Worm (Caenorhabditis elegans) whole organism, L4 larva: ENCODE results near the gene ZK1236.5.

Experiments used
- D1046.2 ChIP-seq: fragments of 200-800 bp; sonication (Bioruptor generic); IDR thresholded peaks from 2 replicates; pipeline ENCODE4 v1.3.6; 2022; ENCODE audit warnings: missing genetic modification characterization, missing compliant biosample characterization
- F37D6.2 ChIP-seq: sonication (generic microtip); optimal IDR thresholded peaks from 2 replicates; lab custom pipeline; 2016; ENCODE audit warnings: mild to moderate bottlenecking, missing genetic modification characterization, missing compliant biosample characterization
- F44E2.7 ChIP-seq: fragments of 200-800 bp; sonication (Bioruptor generic); IDR thresholded peaks from 2 replicates; pipeline ENCODE4 v2.1.2; 2022; ENCODE audit warnings: missing genetic modification characterization, missing compliant biosample characterization
- T20F7.1 ChIP-seq: fragments of 200-800 bp; sonication (Bioruptor generic); optimal IDR thresholded peaks from 2 replicates; lab custom pipeline; 2018; ENCODE audit warnings: mild to moderate bottlenecking, missing genetic modification characterization, missing compliant biosample characterization
- Y5F2A.4 ChIP-seq: fragments of 200-800 bp; sonication (Bioruptor generic); optimal IDR thresholded peaks from 2 replicates; lab custom pipeline; 2018; ENCODE audit warnings: mild to moderate bottlenecking, missing genetic modification characterization, missing compliant biosample characterization
- ama-1 ChIP-seq: fragments of 150-350 bp; optimal IDR thresholded peaks from 2 replicates; lab custom pipeline; 2014; ENCODE audit warnings: inconsistent platforms, mixed read lengths
- arid-1 ChIP-seq: fragments of 200-800 bp; sonication (Bioruptor generic); conservative IDR thresholded peaks from 2 replicates; pipeline ENCODE4 v1.3.6; 2022; ENCODE audit warnings: missing genetic modification reagents, missing genetic modification characterization, missing compliant biosample characterization
- ceh-20 ChIP-seq: fragments of 200-800 bp; sonication (Bioruptor generic); IDR thresholded peaks from 2 replicates; pipeline ENCODE4 v1.3.6; 2022; ENCODE audit warnings: missing genetic modification reagents, missing genetic modification characterization, missing compliant biosample characterization
- ces-1 ChIP-seq: fragments of 150-350 bp; sonication (generic microtip); optimal IDR thresholded peaks from 4 replicates; lab custom pipeline; 2014; ENCODE audit warnings: missing biosample characterization, missing genetic modification reagents, missing genetic modification characterization
- daf-8 ChIP-seq: fragments of 200-800 bp; sonication (Bioruptor generic); IDR thresholded peaks from 2 replicates; pipeline ENCODE4 v1.3.6; 2022; ENCODE audit warnings: missing genetic modification characterization, missing compliant biosample characterization
- dmd-6 ChIP-seq: fragments of 200-800 bp; sonication (Bioruptor generic); IDR thresholded peaks from 2 replicates; pipeline ENCODE4 v1.3.6; 2022; ENCODE audit warnings: missing genetic modification reagents, missing genetic modification characterization, missing compliant biosample characterization
- dmd-8 ChIP-seq: fragments of 200-800 bp; sonication (Bioruptor generic); IDR thresholded peaks from 2 replicates; pipeline ENCODE4 v1.3.6; 2022; ENCODE audit warnings: missing genetic modification characterization, missing compliant biosample characterization
- dmd-9 ChIP-seq: fragments of 200-800 bp; sonication (Bioruptor generic); IDR thresholded peaks from 2 replicates; pipeline ENCODE4 v1.3.6; 2022; ENCODE audit warnings: missing genetic modification reagents, missing genetic modification characterization, missing compliant biosample characterization
- dpl-1 ChIP-seq: fragments of 150-350 bp; optimal IDR thresholded peaks from 2 replicates; lab custom pipeline; 2014; ENCODE audit warnings: missing biosample characterization, missing genetic modification reagents, missing genetic modification characterization
- duxl-1 ChIP-seq: sonication (generic microtip); optimal IDR thresholded peaks from 2 replicates; lab custom pipeline; 2016; ENCODE audit warnings: mild to moderate bottlenecking, missing genetic modification characterization, moderate library complexity, missing compliant biosample characterization; ENCODE audit not compliant: poor library complexity
- dve-1 ChIP-seq: sonication (generic microtip); optimal IDR thresholded peaks from 2 replicates; lab custom pipeline; 2017; ENCODE audit warnings: antibody characterized with exemption, mild to moderate bottlenecking, missing genetic modification characterization, missing compliant biosample characterization; ENCODE audit not compliant: insufficient read depth
- egl-43 ChIP-seq: fragments of 200-800 bp; sonication (Bioruptor generic); IDR thresholded peaks from 2 replicates; pipeline ENCODE4 v1.3.6; 2022; ENCODE audit warnings: missing genetic modification reagents, missing genetic modification characterization, missing compliant biosample characterization
- fkh-10 ChIP-seq: fragments of 150-350 bp; optimal IDR thresholded peaks from 2 replicates; lab custom pipeline; 2014; ENCODE audit warnings: missing biosample characterization, missing genetic modification reagents, missing genetic modification characterization
- hlh-11 ChIP-seq: fragments of 200-800 bp; sonication (Bioruptor generic); optimal IDR thresholded peaks from 2 replicates; lab custom pipeline; 2018; ENCODE audit warnings: mild to moderate bottlenecking, missing genetic modification characterization, missing compliant biosample characterization
- hmg-1.1 ChIP-seq: fragments of 200-800 bp; sonication (Bioruptor generic); IDR thresholded peaks from 2 replicates; pipeline ENCODE4 v1.3.6; 2022; ENCODE audit warnings: missing genetic modification reagents, missing genetic modification characterization, missing compliant biosample characterization
- jun-1 ChIP-seq: fragments of 150-350 bp; optimal IDR thresholded peaks from 2 replicates; lab custom pipeline; 2014; ENCODE audit warnings: missing biosample characterization, missing genetic modification reagents, missing genetic modification characterization
- lin-13 ChIP-seq: fragments of 150-350 bp; optimal IDR thresholded peaks from 2 replicates; lab custom pipeline; 2014; ENCODE audit warnings: missing biosample characterization, missing genetic modification reagents, missing genetic modification characterization
- lin-29 ChIP-seq: fragments of 200-800 bp; sonication (Bioruptor generic); IDR thresholded peaks from 2 replicates; pipeline ENCODE4 v1.3.6; 2022; ENCODE audit warnings: missing genetic modification reagents, missing genetic modification characterization, missing compliant biosample characterization
- lin-38 ChIP-seq: fragments of 200-800 bp; sonication (Bioruptor generic); IDR thresholded peaks from 2 replicates; pipeline ENCODE4 v1.3.6; 2022; ENCODE audit warnings: missing genetic modification reagents, missing genetic modification characterization, missing compliant biosample characterization
- lin-39 ChIP-seq: fragments of 150-350 bp; optimal IDR thresholded peaks from 2 replicates; lab custom pipeline; 2014; ENCODE audit warnings: missing biosample characterization, missing genetic modification reagents, missing genetic modification characterization
- lir-3 ChIP-seq: sonication (generic microtip); optimal IDR thresholded peaks from 2 replicates; lab custom pipeline; 2016; ENCODE audit warnings: mild to moderate bottlenecking, missing genetic modification characterization, missing compliant biosample characterization
- lsy-2 ChIP-seq, 2 experiments: fragments of 150-350 bp in 1 of 2; sonication (generic microtip) in 1 of 2; optimal IDR thresholded peaks; 2 replicates each; lab custom pipeline; 2014 to 2017; ENCODE audit warnings: missing biosample characterization in 2 of 2, missing genetic modification characterization in 2 of 2
- mdl-1 ChIP-seq, 2 experiments: fragments of 150-350 bp in 1 of 2; sonication (generic microtip) in 1 of 2; optimal IDR thresholded peaks; 2 replicates each; lab custom pipeline; 2014 to 2017; ENCODE audit warnings: missing biosample characterization in 2 of 2, missing genetic modification characterization in 2 of 2
- mxl-2 ChIP-seq: fragments of 200-800 bp; sonication (Bioruptor generic); conservative IDR thresholded peaks from 2 replicates; pipeline ENCODE4 v1.3.6; 2022; ENCODE audit warnings: missing genetic modification reagents, missing genetic modification characterization, missing compliant biosample characterization
- mxl-3 ChIP-seq: fragments of 200-800 bp; sonication (Bioruptor generic); optimal IDR thresholded peaks from 2 replicates; lab custom pipeline; 2018; ENCODE audit warnings: mild to moderate bottlenecking, missing genetic modification characterization, missing compliant biosample characterization
- nhr-28 ChIP-seq: fragments of 150-350 bp; optimal IDR thresholded peaks from 2 replicates; lab custom pipeline; 2014; ENCODE audit warnings: missing biosample characterization, missing genetic modification characterization
- nhr-41 ChIP-seq: fragments of 200-800 bp; sonication (Bioruptor generic); IDR thresholded peaks from 2 replicates; pipeline ENCODE4 v1.3.6; 2022; ENCODE audit warnings: missing genetic modification reagents, missing genetic modification characterization, missing compliant biosample characterization
- nhr-6 ChIP-seq: fragments of 150-350 bp; optimal IDR thresholded peaks from 2 replicates; lab custom pipeline; 2014; ENCODE audit warnings: missing biosample characterization, missing genetic modification characterization
- nhr-77 ChIP-seq: fragments of 150-350 bp; optimal IDR thresholded peaks from 2 replicates; lab custom pipeline; 2014; ENCODE audit warnings: missing biosample characterization, missing genetic modification characterization
- pqm-1 ChIP-seq: sonication (generic microtip); optimal IDR thresholded peaks from 2 replicates; lab custom pipeline; 2017; ENCODE audit warnings: missing biosample characterization, missing genetic modification characterization
- skn-1 ChIP-seq: fragments of 150-350 bp; optimal IDR thresholded peaks from 2 replicates; lab custom pipeline; 2014; ENCODE audit warnings: missing biosample characterization, missing genetic modification characterization
- snpc-4 ChIP-seq: fragments of 150-350 bp; optimal IDR thresholded peaks from 2 replicates; lab custom pipeline; 2014; ENCODE audit warnings: missing biosample characterization, missing genetic modification characterization
- spr-1 ChIP-seq: sonication (generic microtip); optimal IDR thresholded peaks from 2 replicates; lab custom pipeline; 2016; ENCODE audit warnings: mild to moderate bottlenecking, missing genetic modification characterization, missing compliant biosample characterization
- unc-130 ChIP-seq: sonication (generic microtip); optimal IDR thresholded peaks from 2 replicates; lab custom pipeline; 2016; ENCODE audit warnings: missing genetic modification reagents, missing genetic modification characterization, missing compliant biosample characterization
- vab-7 ChIP-seq: fragments of 200-800 bp; sonication (Bioruptor generic); IDR thresholded peaks from 2 replicates; pipeline ENCODE4 v1.3.6; 2022; ENCODE audit warnings: missing genetic modification reagents, missing genetic modification characterization, missing compliant biosample characterization
- zfp-3 ChIP-seq: fragments of 200-800 bp; sonication (Bioruptor generic); conservative IDR thresholded peaks from 2 replicates; pipeline ENCODE4 v1.3.6; 2022; ENCODE audit warnings: missing genetic modification reagents, missing genetic modification characterization, missing compliant biosample characterization
- ztf-11 ChIP-seq: fragments of 150-350 bp; optimal IDR thresholded peaks from 2 replicates; lab custom pipeline; 2014; ENCODE audit warnings: missing biosample characterization, missing genetic modification characterization

Gene ZK1236.5

ce11 chrIII:8417192-8417967 is 14.6 kb downstream of the ZK1236.5 start (continued):
- TF ChIP-seq hmg-1.1 (GFP tag; lab: Robert Waterston, UW), result peak; percentile 94
- TF ChIP-seq nhr-41, result no peak
- TF ChIP-seq arid-1 (GFP tag; lab: Robert Waterston, UW), result peak; percentile 64; the same call in 1 of the 2 replicates
- no peak for TF ChIP-seq daf-8 (GFP tag; lab: Robert Waterston, UW)
- peak; percentile 57 for TF ChIP-seq lin-39 (tag; lab: Kevin White, UChicago)
- TF ChIP-seq F37D6.2 (tag; lab: Kevin White, UChicago), result peak; percentile 89
- peak; percentile 97 to 98 for TF ChIP-seq lsy-2 (tag; optimal IDR thresholded peaks at IDR 0.05; lab: Kevin White, UChicago)
- TF ChIP-seq lir-3 (tag; lab: Kevin White, UChicago), result peak; percentile 34
- peak; percentile 94 for TF ChIP-seq hlh-11 (tag; lab: Kevin White, UChicago)
- TF ChIP-seq Y5F2A.4 (GFP tag; lab: Kevin White, UChicago), result no peak
- no peak for TF ChIP-seq D1046.2 (GFP tag; lab: Robert Waterston, UW)
- TF ChIP-seq lin-29, result no peak
- no peak for TF ChIP-seq unc-130 (GFP tag; lab: Kevin White, UChicago)
- peak; percentile 95 for TF ChIP-seq duxl-1 (tag; lab: Kevin White, UChicago)
- TF ChIP-seq fkh-10 (GFP tag; lab: Kevin White, UChicago), result peak; percentile 54
- TF ChIP-seq pqm-1 (tag; lab: Kevin White, UChicago), result peak; percentile 53
- peak; percentile 41 for TF ChIP-seq nhr-77 (tag; lab: Kevin White, UChicago)
- TF ChIP-seq mdl-1 (tag; optimal IDR thresholded peaks at IDR 0.05; lab: Kevin White, UChicago), result peak; percentile 62 to 81
- peak; percentile 95 for TF ChIP-seq dve-1 (tag; lab: Kevin White, UChicago)
- peak; percentile 23; the same call in 1 of the 2 replicates for TF ChIP-seq dmd-9
- TF ChIP-seq lin-13 (GFP tag; lab: Kevin White, UChicago), result peak; percentile 67
- 0 out of 2 replicates have a peak, but pooled peaks have one; percentile 53 for TF ChIP-seq mxl-2 (GFP tag; lab: Robert Waterston, UW)
- no peak for TF ChIP-seq ztf-11 (tag; lab: Kevin White, UChicago)
- TF ChIP-seq nhr-28 (tag; lab: Kevin White, UChicago), result peak; percentile 69
- TF ChIP-seq, all 104 proteins: peak for 61

DNA sequence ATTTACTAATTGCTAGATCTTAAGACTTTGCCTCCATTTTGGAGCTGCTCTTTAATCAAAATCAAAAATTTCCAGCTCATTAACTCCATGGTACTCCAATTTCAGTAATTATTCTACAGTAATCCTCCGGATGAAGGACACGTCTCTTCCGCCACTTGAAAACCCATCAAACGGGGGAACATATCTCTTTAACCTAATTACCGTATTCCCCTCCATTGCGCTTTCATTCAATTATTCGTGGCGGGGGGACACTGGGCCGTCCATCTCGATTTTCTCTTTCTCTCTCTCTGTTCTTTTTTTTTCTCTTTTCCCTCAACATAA is 15.2 kb downstream of the ZK1236.5 start:
- TF ChIP-seq lsy-2 (tag; optimal IDR thresholded peaks at IDR 0.05; lab: Kevin White, UChicago) (no peak), ces-1 (GFP tag; lab: Kevin White, UChicago) (peak; percentile 47)

ce11 chrIII:8413501-8413900 is 18.5 kb downstream of the ZK1236.5 start:
- TF ChIP-seq jun-1 (tag; lab: Kevin White, UChicago) (no peak), F44E2.7 (no peak), egl-43 (GFP tag; lab: Robert Waterston, UW) (no peak), nhr-41 (no peak), dmd-8 (no peak), unc-130 (GFP tag; lab: Kevin White, UChicago) (no peak), nhr-6 (tag; lab: Kevin White, UChicago) (peak; percentile 57), fkh-10 (GFP tag; lab: Kevin White, UChicago) (no peak)
- TF ChIP-seq, all 104 proteins: peak for 1

DNA sequence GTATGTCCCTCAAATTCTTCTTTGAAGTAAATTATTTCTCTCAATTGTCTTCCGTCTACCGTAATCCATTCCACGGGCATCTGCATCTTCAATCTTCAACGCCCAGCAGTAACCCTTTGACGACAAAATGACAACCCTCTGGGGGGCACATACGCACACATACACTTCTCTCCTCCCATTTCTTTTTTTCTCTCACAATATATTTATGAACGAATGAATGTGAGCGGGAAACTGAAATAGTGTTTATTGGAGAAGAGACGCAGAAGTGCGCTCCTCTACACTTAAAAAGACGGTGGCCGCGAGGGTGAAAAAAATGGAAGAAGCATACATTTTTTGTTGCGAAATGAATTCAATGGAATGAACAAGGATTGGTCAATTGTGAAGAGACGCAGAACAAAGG is 20.0 kb downstream of the ZK1236.5 start:
- TF ChIP-seq lin-38, result peak; percentile 43
- TF ChIP-seq zfp-3 (GFP tag; lab: Robert Waterston, UW), result no peak
- peak; percentile 61 for TF ChIP-seq pqm-1 (tag; lab: Kevin White, UChicago)
- peak; percentile 43 for TF ChIP-seq nhr-77 (tag; lab: Kevin White, UChicago)
- TF ChIP-seq ama-1, result peak; percentile 28
- 0 out of 2 replicates have a peak, but pooled peaks have one; percentile 8 for TF ChIP-seq dmd-9
- peak; percentile 35 for TF ChIP-seq lin-13 (GFP tag; lab: Kevin White, UChicago)
- TF ChIP-seq mxl-3, result peak; percentile 85
- peak; percentile 81 for TF ChIP-seq T20F7.1 (GFP tag; lab: Kevin White, UChicago)
- peak; percentile 39 for TF ChIP-seq spr-1 (tag; lab: Kevin White, UChicago)
- TF ChIP-seq ceh-20 (GFP tag; lab: Robert Waterston, UW), result peak; percentile 26; the same call in 1 of the 2 replicates
- TF ChIP-seq hlh-11 (tag; lab: Kevin White, UChicago), result peak; percentile 90
- peak; percentile 62 for TF ChIP-seq dpl-1 (GFP tag; lab: Kevin White, UChicago)
- peak; percentile 52; the same call in 1 of the 2 replicates for TF ChIP-seq dmd-6 (GFP tag; lab: Robert Waterston, UW)
- no peak for TF ChIP-seq daf-8 (GFP tag; lab: Robert Waterston, UW)
- no peak for TF ChIP-seq lir-3 (tag; lab: Kevin White, UChicago)
- peak; percentile 94 for TF ChIP-seq dve-1 (tag; lab: Kevin White, UChicago)
- TF ChIP-seq D1046.2 (GFP tag; lab: Robert Waterston, UW), result peak; percentile 26; the same call in 1 of the 2 replicates
- TF ChIP-seq nhr-41, result no peak
- TF ChIP-seq vab-7 (GFP tag; lab: Robert Waterston, UW), result no peak
- peak in 1 of 2 experiments; percentile 68 for TF ChIP-seq mdl-1 (tag; optimal IDR thresholded peaks at IDR 0.05; lab: Kevin White, UChicago)
- no peak for TF ChIP-seq skn-1
- peak; percentile 80 for TF ChIP-seq nhr-28 (tag; lab: Kevin White, UChicago)
- no peak for TF ChIP-seq snpc-4 (tag; lab: Kevin White, UChicago)
